Worm (Caenorhabditis elegans) whole organism, mixed stage, embryonic: ENCODE measurements around the gene elof-1.
A peak's percentile ranks its signal among the peaks of the same experiment; 100 is the strongest.
"Not testable (repeated sequence)": the region's sequence is repeated elsewhere in the genome, so short reads cannot be mapped to it uniquely, and the experiment has no call there.

ENCODE experiments used
- M03D4.4 ChIP-seq: sonication (generic microtip); optimal IDR thresholded peaks from 2 replicates; lab custom pipeline; 2017; ENCODE audit warnings: mild to moderate bottlenecking, missing genetic modification characterization, missing compliant biosample characterization
- bed-3 ChIP-seq: fragments of 200-800 bp; sonication (Bioruptor generic); optimal IDR thresholded peaks from 3 replicates; lab custom pipeline; 2018; ENCODE audit warnings: mild to moderate bottlenecking, missing genetic modification characterization, moderate library complexity, missing compliant biosample characterization
- blmp-1 ChIP-seq: fragments of 150-350 bp; optimal IDR thresholded peaks from 2 replicates; lab custom pipeline; 2014; ENCODE audit warnings: missing biosample characterization, missing genetic modification characterization
- ceh-39 ChIP-seq: fragments of 150-350 bp; optimal IDR thresholded peaks from 2 replicates; lab custom pipeline; 2014; ENCODE audit warnings: missing biosample characterization, missing genetic modification characterization
- ceh-43 ChIP-seq: fragments of 200-800 bp; sonication (Bioruptor generic); optimal IDR thresholded peaks from 2 replicates; lab custom pipeline; 2018; ENCODE audit warnings: mild to moderate bottlenecking, missing genetic modification characterization, moderate library complexity, missing compliant biosample characterization
- ceh-83 ChIP-seq: fragments of 200-800 bp; sonication (Bioruptor generic); optimal IDR thresholded peaks from 2 replicates; lab custom pipeline; 2018; ENCODE audit warnings: mild to moderate bottlenecking, missing genetic modification characterization, missing compliant biosample characterization
- ces-1 ChIP-seq: fragments of 150-350 bp; optimal IDR thresholded peaks from 2 replicates; lab custom pipeline; 2014; ENCODE audit warnings: missing biosample characterization, missing genetic modification reagents, missing genetic modification characterization
- cnd-1 ChIP-seq: fragments of 200-800 bp; sonication (Bioruptor generic); optimal IDR thresholded peaks from 2 replicates; lab custom pipeline; 2018; ENCODE audit warnings: mild to moderate bottlenecking, missing genetic modification characterization, missing compliant biosample characterization
- drap-1 ChIP-seq: fragments of 200-800 bp; sonication (Bioruptor generic); optimal IDR thresholded peaks from 3 replicates; lab custom pipeline; 2018; ENCODE audit warnings: mild to moderate bottlenecking, missing genetic modification characterization, missing compliant biosample characterization
- elt-1 ChIP-seq: sonication (generic microtip); optimal IDR thresholded peaks from 2 replicates; lab custom pipeline; 2017; ENCODE audit warnings: missing genetic modification characterization, mild to moderate bottlenecking, missing compliant biosample characterization, antibody characterized with exemption, moderate library complexity, borderline replicate concordance; ENCODE audit not compliant: insufficient read depth
- elt-3 ChIP-seq: fragments of 150-350 bp; optimal IDR thresholded peaks from 2 replicates; lab custom pipeline; 2014; ENCODE audit warnings: missing biosample characterization, missing genetic modification characterization
- flh-1 ChIP-seq: fragments of 200-800 bp; sonication (Bioruptor generic); optimal IDR thresholded peaks from 2 replicates; lab custom pipeline; 2018; ENCODE audit warnings: mild to moderate bottlenecking, missing genetic modification characterization, moderate library complexity, missing compliant biosample characterization
- ham-2 ChIP-seq: fragments of 200-800 bp; sonication (Bioruptor generic); optimal IDR thresholded peaks from 2 replicates; lab custom pipeline; 2018; ENCODE audit warnings: mild to moderate bottlenecking, missing genetic modification characterization, missing compliant biosample characterization
- hlh-1 ChIP-seq: fragments of 150-350 bp; optimal IDR thresholded peaks from 2 replicates; lab custom pipeline; 2014; ENCODE audit warnings: missing biosample characterization, missing genetic modification reagents, missing genetic modification characterization
- lin-13 ChIP-seq: fragments of 150-350 bp; optimal IDR thresholded peaks from 2 replicates; lab custom pipeline; 2014; ENCODE audit warnings: missing biosample characterization, missing genetic modification characterization
- lin-32 ChIP-seq: fragments of 200-800 bp; sonication (Bioruptor generic); optimal IDR thresholded peaks from 2 replicates; lab custom pipeline; 2018; ENCODE audit warnings: mild to moderate bottlenecking, missing genetic modification characterization, missing compliant biosample characterization
- lsy-2 ChIP-seq: fragments of 150-350 bp; optimal IDR thresholded peaks from 2 replicates; lab custom pipeline; 2014; ENCODE audit warnings: missing biosample characterization, missing genetic modification characterization
- mab-5 ChIP-seq: fragments of 150-350 bp; optimal IDR thresholded peaks from 2 replicates; lab custom pipeline; 2014; ENCODE audit warnings: missing biosample characterization, missing genetic modification characterization
- mep-1 ChIP-seq: fragments of 150-350 bp; optimal IDR thresholded peaks from 2 replicates; lab custom pipeline; 2017; ENCODE audit warnings: missing biosample characterization, missing genetic modification reagents, missing genetic modification characterization, inconsistent platforms
- mls-2 ChIP-seq: sonication (generic microtip); optimal IDR thresholded peaks from 2 replicates; lab custom pipeline; 2016; ENCODE audit warnings: mild to moderate bottlenecking, missing genetic modification characterization, moderate library complexity, missing compliant biosample characterization
- nhr-12 ChIP-seq: fragments of 150-350 bp; optimal IDR thresholded peaks from 2 replicates; lab custom pipeline; 2014; ENCODE audit warnings: missing biosample characterization, missing genetic modification characterization
- nhr-2 ChIP-seq: fragments of 150-350 bp; optimal IDR thresholded peaks from 2 replicates; lab custom pipeline; 2014; ENCODE audit warnings: missing biosample characterization, missing genetic modification characterization
- nhr-237 ChIP-seq: fragments of 150-350 bp; optimal IDR thresholded peaks from 2 replicates; lab custom pipeline; 2014; ENCODE audit warnings: missing biosample characterization, missing genetic modification characterization
- nhr-28 ChIP-seq: fragments of 150-350 bp; optimal IDR thresholded peaks from 2 replicates; lab custom pipeline; 2014; ENCODE audit warnings: missing biosample characterization, missing genetic modification characterization
- nhr-76 ChIP-seq: sonication (generic microtip); optimal IDR thresholded peaks from 2 replicates; lab custom pipeline; 2017; ENCODE audit warnings: missing biosample characterization, missing genetic modification characterization
- pha-4 ChIP-seq: fragments of 150-350 bp; optimal IDR thresholded peaks from 2 replicates; lab custom pipeline; 2018; ENCODE audit warnings: missing biosample characterization, missing genetic modification reagents, missing genetic modification characterization
- sem-2 ChIP-seq: fragments of 200-800 bp; sonication (Bioruptor generic); optimal IDR thresholded peaks from 2 replicates; lab custom pipeline; 2018; ENCODE audit warnings: mild to moderate bottlenecking, missing genetic modification characterization, missing compliant biosample characterization
- snpc-4 ChIP-seq: fragments of 150-350 bp; optimal IDR thresholded peaks from 2 replicates; lab custom pipeline; 2014; ENCODE audit warnings: missing biosample characterization, missing genetic modification characterization
- sptf-1 ChIP-seq: sonication (generic microtip); optimal IDR thresholded peaks from 2 replicates; lab custom pipeline; 2017; ENCODE audit warnings: mild to moderate bottlenecking, missing genetic modification characterization, moderate library complexity, missing compliant biosample characterization
- tbx-8 ChIP-seq: fragments of 200-800 bp; sonication (Bioruptor generic); optimal IDR thresholded peaks from 2 replicates; lab custom pipeline; 2018; ENCODE audit warnings: mild to moderate bottlenecking, missing genetic modification characterization, moderate library complexity, missing compliant biosample characterization
- unc-120 ChIP-seq: sonication (generic microtip); optimal IDR thresholded peaks from 2 replicates; lab custom pipeline; 2017; ENCODE audit warnings: missing genetic modification characterization, missing compliant biosample characterization; ENCODE audit not compliant: poor library complexity, severe bottlenecking
- unc-39 ChIP-seq: fragments of 150-350 bp; optimal IDR thresholded peaks from 2 replicates; lab custom pipeline; 2014; ENCODE audit warnings: missing biosample characterization, missing genetic modification characterization
- unc-62 ChIP-seq: fragments of 150-350 bp; optimal IDR thresholded peaks from 2 replicates; lab custom pipeline; 2014; ENCODE audit warnings: missing biosample characterization, missing genetic modification reagents, missing genetic modification characterization
- zip-8 ChIP-seq: fragments of 150-350 bp; optimal IDR thresholded peaks from 2 replicates; lab custom pipeline; 2014; ENCODE audit warnings: missing biosample characterization, missing genetic modification characterization
- ztf-11 ChIP-seq: fragments of 150-350 bp; optimal IDR thresholded peaks from 2 replicates; lab custom pipeline; 2014; ENCODE audit warnings: missing biosample characterization, missing genetic modification characterization

elof-1 gene

DNA sequence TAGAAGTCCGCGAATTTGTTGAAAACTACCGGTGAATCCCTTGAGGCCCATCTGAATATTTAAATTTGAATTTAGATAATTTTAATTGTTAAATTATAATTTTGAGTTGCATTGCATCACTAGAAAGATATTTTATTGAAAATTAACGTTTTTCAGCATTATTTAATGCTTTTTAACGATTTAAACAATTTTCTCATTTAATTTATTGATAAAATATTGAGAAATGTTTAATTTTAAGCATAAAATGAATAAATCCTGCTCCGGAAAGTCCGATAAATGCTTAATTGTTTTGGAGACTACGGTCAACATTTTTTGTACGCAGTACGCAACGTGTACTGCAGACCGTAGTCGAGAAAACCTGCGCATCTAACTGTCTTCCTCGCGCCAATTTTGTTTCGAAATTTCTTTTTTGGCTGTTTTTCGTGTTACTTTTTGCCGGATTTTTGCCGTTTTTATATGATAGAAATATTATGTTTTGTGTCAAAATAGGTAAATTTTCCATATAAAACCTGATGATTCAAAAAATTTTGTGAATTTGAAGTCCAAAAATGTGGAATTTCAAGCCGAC is at the start of gene elof-1, which contains the start of the genes Y54G11A.17 and lin-7:
TSS of gene elof-1 (plus strand) at position 383 of the 568 bp plus-strand sequence.
TSS of gene Y54G11A.17 (minus strand) at position 51 of the 568 bp plus-strand sequence.
TSS of gene lin-7 (minus strand) at position 51 of the 568 bp plus-strand sequence.
- TF ChIP-seq ces-1 (GFP tag; lab: Kevin White, UChicago) (peak; percentile 90), flh-1 (GFP tag; lab: Kevin White, UChicago) (no peak), nhr-76 (tag; lab: Kevin White, UChicago) (no peak), snpc-4 (tag; lab: Kevin White, UChicago) (no peak), unc-120 (tag; lab: Kevin White, UChicago) (peak; percentile 57), mls-2 (tag; lab: Kevin White, UChicago) (peak; percentile 75), lsy-2 (tag; lab: Kevin White, UChicago) (peak; percentile 99), ztf-11 (tag; lab: Kevin White, UChicago) (no peak), mab-5 (tag; lab: Kevin White, UChicago) (no peak), drap-1 (GFP tag; lab: Kevin White, UChicago) (peak; percentile 23), lin-13 (tag; lab: Kevin White, UChicago) (peak; percentile 87), ceh-39 (tag; lab: Kevin White, UChicago) (peak; percentile 87), elt-3 (tag; lab: Kevin White, UChicago) (no peak), ham-2 (GFP tag; lab: Kevin White, UChicago) (no peak), unc-62 (GFP tag; lab: Kevin White, UChicago) (peak; percentile 20), M03D4.4 (tag; lab: Kevin White, UChicago) (peak; percentile 14), nhr-12 (tag; lab: Kevin White, UChicago) (no peak), nhr-237 (tag; lab: Kevin White, UChicago) (peak; percentile 82), pha-4 (peak; percentile 74), hlh-1 (tag; lab: Kevin White, UChicago) (peak; percentile 36), zip-8 (tag; lab: Kevin White, UChicago) (no peak), bed-3 (GFP tag; lab: Kevin White, UChicago) (no peak), ceh-83 (no peak), unc-39 (no peak), ceh-43 (GFP tag; lab: Kevin White, UChicago) (peak; percentile 28), tbx-8 (GFP tag; lab: Kevin White, UChicago) (no peak), elt-1 (tag; lab: Kevin White, UChicago) (no peak), mep-1 (tag; lab: Kevin White, UChicago) (peak; percentile 91), nhr-28 (tag; lab: Kevin White, UChicago) (no peak), nhr-2 (tag; lab: Kevin White, UChicago) (peak; percentile 63), sem-2 (GFP tag; lab: Kevin White, UChicago) (no peak), blmp-1 (no peak), cnd-1 (tag; lab: Kevin White, UChicago) (no peak), lin-32 (GFP tag; lab: Kevin White, UChicago) (no peak), sptf-1 (tag; lab: Kevin White, UChicago) (peak; percentile 85)

DNA sequence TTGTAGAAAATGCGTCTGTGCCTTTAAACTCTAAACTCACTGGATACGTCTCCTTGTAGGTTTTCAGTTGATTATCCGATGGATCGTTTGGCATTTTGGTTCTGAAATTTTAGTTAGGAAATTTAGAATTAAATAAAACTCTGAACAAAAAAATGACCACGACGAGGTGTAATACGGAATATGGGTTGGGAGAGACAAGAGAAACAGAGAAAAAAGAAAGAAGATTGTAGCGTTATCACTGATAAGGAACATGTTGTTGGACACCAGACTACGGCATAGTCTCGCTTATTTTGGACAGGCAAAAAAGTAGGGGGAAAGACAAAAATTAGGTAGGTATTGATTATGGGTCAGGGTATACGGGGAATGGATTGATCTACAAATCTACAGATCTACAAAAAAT is 47.6 kb upstream of the elof-1 start, which contains the start of gene ctl-2:
TSS of gene ctl-2 (minus strand) at position 101 of the 400 bp plus-strand sequence.
- TF ChIP-seq cnd-1, unc-120, ztf-11 (tag; lab: Kevin White, UChicago): not testable (repeated sequence)

DNA sequence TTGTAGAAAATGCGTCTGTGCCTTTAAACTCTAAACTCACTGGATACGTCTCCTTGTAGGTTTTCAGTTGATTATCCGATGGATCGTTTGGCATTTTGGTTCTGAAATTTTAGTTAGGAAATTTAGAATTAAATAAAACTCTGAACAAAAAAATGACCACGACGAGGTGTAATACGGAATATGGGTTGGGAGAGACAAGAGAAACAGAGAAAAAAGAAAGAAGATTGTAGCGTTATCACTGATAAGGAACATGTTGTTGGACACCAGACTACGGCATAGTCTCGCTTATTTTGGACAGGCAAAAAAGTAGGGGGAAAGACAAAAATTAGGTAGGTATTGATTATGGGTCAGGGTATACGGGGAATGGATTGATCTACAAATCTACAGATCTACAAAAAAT is 43.4 kb upstream of the elof-1 start, which contains the start of gene ctl-1:
TSS of gene ctl-1 (minus strand) at position 101 of the 400 bp plus-strand sequence.
- TF ChIP-seq elt-1 (tag; lab: Kevin White, UChicago); unc-120 (tag; lab: Kevin White, UChicago); ceh-83: not testable (repeated sequence)
